Worm (Caenorhabditis elegans): ENCODE results near the gene clec-265.

ce11 chrX:3056098-3056497 is 24.5 kb downstream of the clec-265 start:
- no peak for TF ChIP-seq tbx-37 (GFP tag; conservative IDR thresholded peaks at IDR 0.05)
- TF ChIP-seq flt-1 (GFP tag; IDR thresholded peaks at IDR 0.05), result no peak
- TF ChIP-seq ama-1 (optimal IDR thresholded peaks at IDR 0.05), result no peak
- TF ChIP-seq sea-1 (GFP tag; conservative IDR thresholded peaks at IDR 0.05), result no peak
